Fruit fly (Drosophila melanogaster) whole organism, pupa: ENCODE data around the gene Cfp1.

Experiments used
- CG10348 ChIP-seq: fragments of 200-800 bp; sonication (Bioruptor generic); IDR thresholded peaks from 2 replicates; pipeline ENCODE4 v1.3.6; 2022; ENCODE audit warnings: missing biosample characterization, missing genetic modification characterization
- CG12605 ChIP-seq: fragments of 200-800 bp; sonication (Bioruptor generic); IDR thresholded peaks from 2 replicates; pipeline ENCODE4 v1.3.6; 2022; ENCODE audit warnings: missing biosample characterization, missing genetic modification characterization
- CG13204 ChIP-seq: fragments of 200-800 bp; sonication (Bioruptor generic); optimal IDR thresholded peaks from 2 replicates; lab custom pipeline; 2018; ENCODE audit warnings: missing biosample characterization, mild to moderate bottlenecking, missing genetic modification characterization, moderate library complexity
- CG14655 ChIP-seq: fragments of 200-800 bp; sonication (Bioruptor generic); optimal IDR thresholded peaks from 3 replicates; lab custom pipeline; 2017; ENCODE audit warnings: mild to moderate bottlenecking, missing biosample characterization, missing genetic modification reagents, missing genetic modification characterization
- CG15710 ChIP-seq: fragments of 200-800 bp; sonication (Bioruptor generic); optimal IDR thresholded peaks from 2 replicates; lab custom pipeline; 2018; ENCODE audit warnings: missing biosample characterization, mild to moderate bottlenecking, missing genetic modification characterization, moderate library complexity
- CG17806 ChIP-seq: fragments of 200-800 bp; sonication (Bioruptor generic); optimal IDR thresholded peaks from 2 replicates; lab custom pipeline; 2018; ENCODE audit warnings: missing biosample characterization, mild to moderate bottlenecking, missing genetic modification characterization, moderate library complexity
- CG32121 ChIP-seq: fragments of 200-800 bp; sonication (Bioruptor generic); IDR thresholded peaks from 2 replicates; pipeline ENCODE4 v1.3.6; 2022; ENCODE audit warnings: missing biosample characterization, missing genetic modification characterization
- CG34367 ChIP-seq: fragments of 200-800 bp; sonication (Bioruptor generic); optimal IDR thresholded peaks from 2 replicates; lab custom pipeline; 2018; ENCODE audit warnings: missing biosample characterization, mild to moderate bottlenecking, missing genetic modification characterization
- CG4496 ChIP-seq: fragments of 200-800 bp; sonication (Bioruptor generic); IDR thresholded peaks from 3 replicates; pipeline ENCODE4 v1.3.6; 2022; ENCODE audit warnings: missing biosample characterization, missing genetic modification characterization
- CG8159 ChIP-seq: fragments of 200-800 bp; sonication (Bioruptor generic); optimal IDR thresholded peaks from 3 replicates; lab custom pipeline; 2018; ENCODE audit warnings: missing biosample characterization, mild to moderate bottlenecking, missing genetic modification characterization, moderate library complexity
- CG8301 ChIP-seq: fragments of 200-800 bp; sonication (Bioruptor generic); optimal IDR thresholded peaks from 2 replicates; lab custom pipeline; 2018; ENCODE audit warnings: missing biosample characterization, mild to moderate bottlenecking, missing genetic modification characterization
- CG9948 ChIP-seq: fragments of 200-800 bp; sonication (Bioruptor generic); optimal IDR thresholded peaks from 2 replicates; lab custom pipeline; 2018; ENCODE audit warnings: missing biosample characterization, mild to moderate bottlenecking, missing genetic modification characterization, moderate library complexity
- D1 ChIP-seq: fragments of 200-800 bp; sonication (Bioruptor generic); optimal IDR thresholded peaks from 2 replicates; lab custom pipeline; 2018; ENCODE audit warnings: missing biosample characterization, mild to moderate bottlenecking, missing genetic modification characterization, moderate library complexity
- EcR ChIP-seq: fragments of 200-800 bp; sonication (Bioruptor generic); optimal IDR thresholded peaks from 3 replicates; lab custom pipeline; 2019; ENCODE audit warnings: missing biosample characterization, missing genetic modification characterization, mild to moderate bottlenecking, moderate library complexity, missing genetic modification reagents
- Ets98B ChIP-seq: fragments of 200-800 bp; sonication (Bioruptor generic); IDR thresholded peaks from 2 replicates; pipeline ENCODE4 v1.3.6; 2022; ENCODE audit warnings: missing biosample characterization, missing genetic modification characterization
- Pif1A ChIP-seq: fragments of 200-800 bp; sonication (Bioruptor generic); optimal IDR thresholded peaks from 3 replicates; lab custom pipeline; 2016; ENCODE audit warnings: missing biosample characterization, missing genetic modification characterization
- Pif1B ChIP-seq: fragments of 200-800 bp; sonication (Bioruptor generic); optimal IDR thresholded peaks from 3 replicates; lab custom pipeline; 2016; ENCODE audit warnings: missing biosample characterization, missing genetic modification characterization
- Snoo ChIP-seq: fragments of 200-800 bp; sonication (Bioruptor generic); optimal IDR thresholded peaks from 3 replicates; lab custom pipeline; 2017; ENCODE audit warnings: missing biosample characterization, mild to moderate bottlenecking, missing genetic modification characterization, inconsistent platforms
- fd96Ca ChIP-seq: fragments of 200-800 bp; sonication (Bioruptor generic); IDR thresholded peaks from 3 replicates; pipeline ENCODE4 v1.3.6; 2022; ENCODE audit warnings: missing biosample characterization, missing genetic modification characterization
- gl ChIP-seq: fragments of 200-800 bp; sonication (Bioruptor generic); optimal IDR thresholded peaks from 2 replicates; lab custom pipeline; 2018; ENCODE audit warnings: missing biosample characterization, mild to moderate bottlenecking, missing genetic modification characterization
- rn ChIP-seq: fragments of 200-800 bp; sonication (Bioruptor generic); IDR thresholded peaks from 2 replicates; pipeline ENCODE4 v1.3.6; 2022; ENCODE audit warnings: missing biosample characterization, missing genetic modification characterization

Cfp1 gene

DNA sequence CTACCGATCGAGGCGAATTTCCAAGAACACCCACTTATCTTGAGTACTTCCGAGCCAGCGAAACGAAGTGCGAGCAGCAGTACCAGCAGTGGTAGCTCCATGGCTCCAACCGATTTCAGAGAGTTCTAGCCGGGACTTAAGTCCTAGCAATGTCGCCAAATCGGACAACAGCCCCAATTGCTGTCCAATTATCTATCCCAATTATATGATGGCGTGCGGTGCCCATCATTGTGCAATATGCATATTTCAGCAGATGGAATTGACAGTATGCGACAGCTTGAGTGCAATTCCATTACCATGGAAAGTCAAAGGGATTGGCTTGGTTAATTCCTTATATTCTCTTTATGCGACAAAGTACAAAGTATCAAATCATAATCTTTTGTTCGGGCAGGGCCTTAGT lies 36.3 kb downstream of the Cfp1 start, which contains the start of gene Ir8a:
Ir8a (minus strand) TSS at position 101 of the 400 bp plus-strand sequence.
- TF ChIP-seq EcR (GFP tag; lab: Kevin White, UChicago) (no peak), CG15710 (tag; lab: Kevin White, UChicago) (no peak), CG17806 (no peak), CG12605 (GFP tag; lab: Robert Waterston, UW) (no peak)
- TF ChIP-seq, all 21 proteins: peak for 0

dm6 chrX:9232199-9232598 lies 40.6 kb downstream of the Cfp1 start, which contains the start of gene CG12121:
TSS of gene CG12121 (minus strand) at chrX:9232378.
- TF ChIP-seq fd96Ca (no peak), rn (GFP tag; lab: Robert Waterston, UW) (no peak), Pif1A (GFP tag; lab: Kevin White, UChicago) (no peak), CG12605 (GFP tag; lab: Robert Waterston, UW) (no peak), Snoo (tag; lab: Kevin White, UChicago) (no peak), Ets98B (GFP tag; lab: Robert Waterston, UW) (no peak), Pif1B (GFP tag; lab: Kevin White, UChicago) (no peak), gl (tag; lab: Kevin White, UChicago) (no peak), CG10348 (GFP tag; lab: Robert Waterston, UW) (no peak), CG4496 (no peak), D1 (tag; lab: Kevin White, UChicago) (no peak), CG8301 (no peak), CG15710 (tag; lab: Kevin White, UChicago) (no peak), CG14655 (GFP tag; lab: Kevin White, UChicago) (no peak), CG17806 (no peak), CG9948 (tag; lab: Kevin White, UChicago) (no peak), EcR (GFP tag; lab: Kevin White, UChicago) (no peak), CG34367 (tag; lab: Kevin White, UChicago) (no peak), CG32121 (GFP tag; lab: Robert Waterston, UW) (no peak)

- TF ChIP-seq CG17806: no peak
- no peak for TF ChIP-seq CG12605 (GFP tag; lab: Robert Waterston, UW)
- no peak for TF ChIP-seq Pif1B (GFP tag; lab: Kevin White, UChicago)
- no peak for TF ChIP-seq D1 (tag; lab: Kevin White, UChicago)
- no peak for TF ChIP-seq rn (GFP tag; lab: Robert Waterston, UW)
- no peak for TF ChIP-seq Pif1A (GFP tag; lab: Kevin White, UChicago)
- TF ChIP-seq fd96Ca: no peak
- no peak for TF ChIP-seq CG4496
- TF ChIP-seq CG32121 (GFP tag; lab: Robert Waterston, UW): no peak
- TF ChIP-seq CG34367 (tag; lab: Kevin White, UChicago): no peak
- TF ChIP-seq CG14655 (GFP tag; lab: Kevin White, UChicago): no peak
- TF ChIP-seq CG9948 (tag; lab: Kevin White, UChicago): no peak
- no peak for TF ChIP-seq Snoo (tag; lab: Kevin White, UChicago)
- TF ChIP-seq CG15710 (tag; lab: Kevin White, UChicago): no peak
- TF ChIP-seq CG13204: no peak
These were observed 45.9 kb downstream of the Cfp1 start, which contains the start of gene Gr8a for dm6 chrX:9226837-9227236. TSS of gene Gr8a (plus strand) at chrX:9227137.

- TF ChIP-seq D1 (tag; lab: Kevin White, UChicago): no peak
- TF ChIP-seq Pif1A (GFP tag; lab: Kevin White, UChicago): no peak
- no peak for TF ChIP-seq CG34367 (tag; lab: Kevin White, UChicago)
- TF ChIP-seq CG4496: no peak
- no peak for TF ChIP-seq CG17806
- no peak for TF ChIP-seq CG10348 (GFP tag; lab: Robert Waterston, UW)
- no peak for TF ChIP-seq Pif1B (GFP tag; lab: Kevin White, UChicago)
- TF ChIP-seq CG14655 (GFP tag; lab: Kevin White, UChicago): no peak
- TF ChIP-seq CG12605 (GFP tag; lab: Robert Waterston, UW): no peak
- TF ChIP-seq CG8159 (tag; lab: Kevin White, UChicago): no peak
- TF ChIP-seq CG8301: no peak
- TF ChIP-seq CG9948 (tag; lab: Kevin White, UChicago): no peak
- no peak for TF ChIP-seq CG13204
- no peak for TF ChIP-seq CG32121 (GFP tag; lab: Robert Waterston, UW)
These were observed 47.6 kb downstream of the Cfp1 start, which contains the start of gene CG15370 for dm6 chrX:9225137-9225536. TSS of gene CG15370 (plus strand) at chrX:9225437.

DNA sequence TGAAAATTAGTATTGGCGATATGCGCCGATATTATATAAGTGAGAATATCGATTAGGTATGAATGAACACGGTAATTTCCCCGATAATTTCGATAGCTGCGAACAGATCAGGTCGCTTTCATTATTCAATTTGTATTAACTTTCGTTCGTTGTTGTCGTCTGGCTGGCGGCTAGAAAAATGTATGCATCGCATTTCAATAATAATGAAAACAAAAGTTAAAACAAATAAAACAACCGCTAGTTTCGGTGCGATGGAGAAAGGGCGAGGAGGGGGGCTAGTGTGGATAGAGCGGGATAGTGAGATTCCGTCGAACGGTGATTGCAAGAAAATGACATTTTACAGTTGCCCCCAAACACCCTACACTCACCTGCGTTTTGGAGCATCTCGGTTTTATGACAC lies 48.3 kb downstream of the Cfp1 start:
- TF ChIP-seq fd96Ca (no peak), CG4496 (0 out of 3 replicates have a peak, but pooled peaks have one; percentile 20)

DNA sequence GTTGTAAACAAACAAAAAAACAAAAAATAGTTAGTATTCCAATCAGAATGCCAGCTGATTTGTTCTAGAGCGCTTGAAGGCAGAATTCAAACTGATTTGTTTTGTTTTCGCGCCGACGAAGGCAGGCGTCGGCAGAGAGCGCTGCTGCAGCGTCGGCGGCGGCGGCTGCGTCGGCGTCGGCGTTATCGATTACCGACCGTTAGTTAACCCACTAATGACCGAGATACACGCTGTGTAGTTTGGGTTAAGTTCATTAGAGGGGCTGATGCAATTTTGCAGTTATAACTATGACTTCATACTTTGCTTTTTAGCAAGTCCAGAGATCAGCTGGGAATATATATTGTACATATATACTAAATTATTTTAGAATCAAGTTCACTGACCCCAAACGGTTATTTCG lies 49.6 kb downstream of the Cfp1 start, which contains the start of gene t:
t (minus strand) TSS at position 76 of the 400 bp plus-strand sequence.
- TF ChIP-seq Ets98B (GFP tag; lab: Robert Waterston, UW) (peak; percentile 31; the same call in 1 of the 2 replicates), D1 (tag; lab: Kevin White, UChicago) (no peak), CG13204 (no peak), CG14655 (GFP tag; lab: Kevin White, UChicago) (peak; percentile 26)

- no peak for TF ChIP-seq CG15710 (tag; lab: Kevin White, UChicago)
- TF ChIP-seq Pif1B (GFP tag; lab: Kevin White, UChicago): no peak
- TF ChIP-seq CG9948 (tag; lab: Kevin White, UChicago): peak; percentile 16
- peak; percentile 79 for TF ChIP-seq Ets98B (GFP tag; lab: Robert Waterston, UW)
- no peak for TF ChIP-seq D1 (tag; lab: Kevin White, UChicago)
- TF ChIP-seq fd96Ca: peak; percentile 78; the same call in 2 of the 3 replicates
- TF ChIP-seq CG4496: peak; percentile 83
- TF ChIP-seq rn (GFP tag; lab: Robert Waterston, UW): no peak
- TF ChIP-seq EcR (GFP tag; lab: Kevin White, UChicago): no peak
- peak; percentile 34; the same call in 1 of the 2 replicates for TF ChIP-seq CG12605 (GFP tag; lab: Robert Waterston, UW)
- TF ChIP-seq CG14655 (GFP tag; lab: Kevin White, UChicago): peak; percentile 60
- TF ChIP-seq gl (tag; lab: Kevin White, UChicago): no peak
- peak; percentile 66 for TF ChIP-seq CG10348 (GFP tag; lab: Robert Waterston, UW)
- TF ChIP-seq CG8301: peak; percentile 44
- TF ChIP-seq CG32121 (GFP tag; lab: Robert Waterston, UW): peak; percentile 75
- TF ChIP-seq CG8159 (tag; lab: Kevin White, UChicago): no peak
- TF ChIP-seq CG13204: no peak
- no peak for TF ChIP-seq Snoo (tag; lab: Kevin White, UChicago)
- TF ChIP-seq Pif1A (GFP tag; lab: Kevin White, UChicago): no peak
These were observed 52.3 kb downstream of the Cfp1 start for dm6 chrX:9220434-9220833.
